Worm (Caenorhabditis elegans) whole organism, dauer: ENCODE results near the gene C17B7.8.

Source experiments
- unc-62 ChIP-seq: sonication (generic microtip); optimal IDR thresholded peaks from 2 replicates; lab custom pipeline; 2017; ENCODE audit warnings: missing biosample characterization, missing genetic modification reagents, missing genetic modification characterization

Gene C17B7.8

ce11 chrV:3333334-3333733 lies 9.3 kb upstream of the C17B7.8 start, which contains the start of gene C17B7.5:
Gene C17B7.5, plus strand, starts transcription at chrV:3333634.
- no peak for TF ChIP-seq unc-62 (GFP tag; lab: Kevin White, UChicago)

- no peak for TF ChIP-seq unc-62 (GFP tag; lab: Kevin White, UChicago)
These were observed 7.9 kb upstream of the C17B7.8 start, which contains the start of gene C17B7.9 for ce11 chrV:3332023-3332422. Gene C17B7.9, minus strand, starts transcription at chrV:3332123.

- no peak for TF ChIP-seq unc-62 (GFP tag; lab: Kevin White, UChicago)
These were observed 3.6 kb downstream of the C17B7.8 start, which contains the start of gene C17B7.14 for ce11 chrV:3320432-3320831. Gene C17B7.14, minus strand, starts transcription at chrV:3320532.

- no peak for TF ChIP-seq unc-62 (GFP tag; lab: Kevin White, UChicago)
These were observed 4.1 kb downstream of the C17B7.8 start, which contains the start of gene F35F10.14 for ce11 chrV:3320005-3320404. Gene F35F10.14, minus strand, starts transcription at chrV:3320105.

- no peak for TF ChIP-seq unc-62 (GFP tag; lab: Kevin White, UChicago)
These were observed 5.1 kb downstream of the C17B7.8 start, which contains the start of gene F35F10.13 for ce11 chrV:3318975-3319374. Gene F35F10.13, minus strand, starts transcription at chrV:3319075.

ce11 chrV:3316108-3316507 lies 8.0 kb downstream of the C17B7.8 start, which contains the start of gene F35F10.1:
Gene F35F10.1, plus strand, starts transcription at chrV:3316307.
- TF ChIP-seq unc-62 (GFP tag; lab: Kevin White, UChicago), result no peak

ce11 chrV:3315308-3315707 lies 8.8 kb downstream of the C17B7.8 start, which contains the start of gene arrd-19:
Gene arrd-19, minus strand, starts transcription at chrV:3315516.
- TF ChIP-seq unc-62 (GFP tag; lab: Kevin White, UChicago), result no peak

- no peak for TF ChIP-seq unc-62 (GFP tag; lab: Kevin White, UChicago)
These were observed 11.9 kb downstream of the C17B7.8 start, which contains the start of gene arrd-18 for ce11 chrV:3312067-3312666. Gene arrd-18, minus strand, starts transcription at chrV:3312117.

- no peak for TF ChIP-seq unc-62 (GFP tag; lab: Kevin White, UChicago)
These were observed 15.9 kb downstream of the C17B7.8 start, which contains the start of gene srbc-3 for ce11 chrV:3308169-3308568. Gene srbc-3, plus strand, starts transcription at chrV:3308469.

ce11 chrV:3301898-3302297 lies 22.2 kb downstream of the C17B7.8 start, which contains the start of gene srbc-1:
Gene srbc-1, minus strand, starts transcription at chrV:3301998.
- TF ChIP-seq unc-62 (GFP tag; lab: Kevin White, UChicago), result no peak

ce11 chrV:3299437-3299836 lies 24.6 kb downstream of the C17B7.8 start:
- TF ChIP-seq unc-62 (GFP tag; lab: Kevin White, UChicago), result no peak

ce11 chrV:3297764-3298163 lies 26.3 kb downstream of the C17B7.8 start, which contains the start of gene srx-122:
Gene srx-122, minus strand, starts transcription at chrV:3297864.
- TF ChIP-seq unc-62 (GFP tag; lab: Kevin White, UChicago), result no peak

- TF ChIP-seq unc-62 (GFP tag; lab: Kevin White, UChicago), result no peak
These were observed 28.7 kb downstream of the C17B7.8 start for ce11 chrV:3295368-3295767.

ce11 chrV:3289267-3289666 lies 34.8 kb downstream of the C17B7.8 start, which contains the start of gene F35F10.6:
Gene F35F10.6, minus strand, starts transcription at chrV:3289367.
- no peak for TF ChIP-seq unc-62 (GFP tag; lab: Kevin White, UChicago)

- no peak for TF ChIP-seq unc-62 (GFP tag; lab: Kevin White, UChicago)
These were observed 35.9 kb downstream of the C17B7.8 start for ce11 chrV:3288134-3288533.

- no peak for TF ChIP-seq unc-62 (GFP tag; lab: Kevin White, UChicago)
These were observed 36.7 kb downstream of the C17B7.8 start, which contains the start of gene F35F10.7 for ce11 chrV:3287330-3287729. Gene F35F10.7, minus strand, starts transcription at chrV:3287430.

ce11 chrV:3284629-3285028 lies 39.4 kb downstream of the C17B7.8 start, which contains the start of gene F35F10.5:
Gene F35F10.5, plus strand, starts transcription at chrV:3284929.
- no peak for TF ChIP-seq unc-62 (GFP tag; lab: Kevin White, UChicago)
